Fruit fly (Drosophila melanogaster) whole organism, larva: ENCODE results near the gene OXA1L.
A peak's percentile ranks its signal among the peaks of the same experiment; 100 is the strongest.

ENCODE experiments used
- noc ChIP-seq: fragments of 200-800 bp; sonication (Bioruptor generic); optimal IDR thresholded peaks from 3 replicates; lab custom pipeline; 2019; ENCODE audit warnings: missing biosample characterization, mild to moderate bottlenecking, missing genetic modification characterization, moderate library complexity

The OXA1L gene

dm6 chr3L:10866633-10867379, 19.5 kb downstream of the OXA1L start:
- TF ChIP-seq noc, result no peak

dm6 chr3L:10863925-10864324, 22.3 kb downstream of the OXA1L start:
- TF ChIP-seq noc, result no peak

- no peak for TF ChIP-seq noc
These were observed 23.5 kb downstream of the OXA1L start for dm6 chr3L:10862544-10863474.

- TF ChIP-seq noc, result no peak
These were observed 24.4 kb downstream of the OXA1L start for dm6 chr3L:10861657-10862543.

dm6 chr3L:10860042-10860643, 26.1 kb downstream of the OXA1L start:
- TF ChIP-seq noc, result no peak

- no peak for TF ChIP-seq noc
These were observed 27.7 kb downstream of the OXA1L start for dm6 chr3L:10858569-10858968.

- TF ChIP-seq noc, result peak; percentile 44
These were observed 28.7 kb downstream of the OXA1L start for dm6 chr3L:10857515-10858023.

- TF ChIP-seq noc, result peak; percentile 31
These were observed 29.7 kb downstream of the OXA1L start for dm6 chr3L:10856534-10857030.

dm6 chr3L:10855419-10856213, 30.7 kb downstream of the OXA1L start:
- peak; percentile 51 for TF ChIP-seq noc

- TF ChIP-seq noc, result no peak
These were observed 31.4 kb downstream of the OXA1L start for dm6 chr3L:10854801-10855418.

dm6 chr3L:10854026-10854425, 32.2 kb downstream of the OXA1L start:
- TF ChIP-seq noc, result no peak

- no peak for TF ChIP-seq noc
These were observed 32.7 kb downstream of the OXA1L start for dm6 chr3L:10853618-10854017.

- no peak for TF ChIP-seq noc
These were observed 33.2 kb downstream of the OXA1L start for dm6 chr3L:10853131-10853471.

- TF ChIP-seq noc, result peak; percentile 32
These were observed 33.7 kb downstream of the OXA1L start for dm6 chr3L:10852347-10853130.
